Worm (Caenorhabditis elegans) whole organism, early embryonic: Measurements from ENCODE around the gene T12G3.4.

Source experiments
- B0310.2 ChIP-seq: sonication (generic microtip); optimal IDR thresholded peaks from 2 replicates; lab custom pipeline; 2016; ENCODE audit warnings: mild to moderate bottlenecking, missing genetic modification characterization, missing compliant biosample characterization
- F13C5.2 ChIP-seq: sonication (generic microtip); optimal IDR thresholded peaks from 2 replicates; lab custom pipeline; 2017; ENCODE audit warnings: mild to moderate bottlenecking, missing genetic modification characterization, inconsistent platforms, missing compliant biosample characterization
- aly-1 ChIP-seq: sonication (generic microtip); optimal IDR thresholded peaks from 2 replicates; lab custom pipeline; 2016; ENCODE audit warnings: missing genetic modification characterization, missing compliant biosample characterization
- ama-1 ChIP-seq: fragments of 150-350 bp; optimal IDR thresholded peaks from 2 replicates; lab custom pipeline; 2014
- ceh-13 ChIP-seq: fragments of 200-800 bp; sonication (Bioruptor generic); optimal IDR thresholded peaks from 2 replicates; lab custom pipeline; 2018; ENCODE audit warnings: mild to moderate bottlenecking, missing genetic modification characterization, missing compliant biosample characterization
- ceh-36 ChIP-seq: sonication (generic microtip); optimal IDR thresholded peaks from 2 replicates; lab custom pipeline; 2016; ENCODE audit warnings: missing genetic modification characterization, inconsistent platforms, missing compliant biosample characterization
- ets-7 ChIP-seq: sonication (generic microtip); optimal IDR thresholded peaks from 2 replicates; lab custom pipeline; 2016; ENCODE audit warnings: missing genotype, missing genetic modification characterization, missing compliant biosample characterization
- flt-1 ChIP-seq: fragments of 200-800 bp; sonication (Bioruptor generic); IDR thresholded peaks from 2 replicates; pipeline ENCODE4 v1.3.6; 2022; ENCODE audit warnings: missing genetic modification characterization, missing compliant biosample characterization
- hmbx-1 ChIP-seq: sonication (generic microtip); optimal IDR thresholded peaks from 2 replicates; lab custom pipeline; 2016; ENCODE audit warnings: mild to moderate bottlenecking, missing genetic modification characterization, missing compliant biosample characterization
- hmg-4 ChIP-seq: fragments of 200-800 bp; sonication (Bioruptor generic); optimal IDR thresholded peaks from 2 replicates; lab custom pipeline; 2018; ENCODE audit warnings: mild to moderate bottlenecking, missing genetic modification characterization, missing compliant biosample characterization
- hnd-1 ChIP-seq: sonication (generic microtip); optimal IDR thresholded peaks from 2 replicates; lab custom pipeline; 2016; ENCODE audit warnings: missing genetic modification characterization, missing compliant biosample characterization
- pes-1 ChIP-seq: fragments of 200-800 bp; sonication (Bioruptor generic); IDR thresholded peaks from 2 replicates; pipeline ENCODE4 v1.3.6; 2022; ENCODE audit warnings: missing genetic modification reagents, missing genetic modification characterization, missing compliant biosample characterization
- scrt-1 ChIP-seq: fragments of 200-800 bp; sonication (Bioruptor generic); IDR thresholded peaks from 2 replicates; pipeline ENCODE4 v1.3.6; 2022; ENCODE audit warnings: missing genetic modification characterization, missing compliant biosample characterization
- sea-1 ChIP-seq: fragments of 200-800 bp; sonication (Bioruptor generic); conservative IDR thresholded peaks from 2 replicates; pipeline ENCODE4 v1.3.6; 2022; ENCODE audit warnings: missing genetic modification characterization, missing compliant biosample characterization
- tbx-11 ChIP-seq: fragments of 200-800 bp; sonication (Bioruptor generic); IDR thresholded peaks from 2 replicates; pipeline ENCODE4 v1.3.6; 2022; ENCODE audit warnings: missing genetic modification characterization, missing compliant biosample characterization
- tbx-37 ChIP-seq: fragments of 200-800 bp; sonication (Bioruptor generic); conservative IDR thresholded peaks from 2 replicates; pipeline ENCODE4 v1.3.6; 2022; ENCODE audit warnings: missing genetic modification reagents, missing genetic modification characterization, missing compliant biosample characterization
- tra-4 ChIP-seq: sonication (generic microtip); optimal IDR thresholded peaks from 2 replicates; lab custom pipeline; 2017; ENCODE audit warnings: missing genetic modification characterization, missing compliant biosample characterization

T12G3.4 gene

DNA sequence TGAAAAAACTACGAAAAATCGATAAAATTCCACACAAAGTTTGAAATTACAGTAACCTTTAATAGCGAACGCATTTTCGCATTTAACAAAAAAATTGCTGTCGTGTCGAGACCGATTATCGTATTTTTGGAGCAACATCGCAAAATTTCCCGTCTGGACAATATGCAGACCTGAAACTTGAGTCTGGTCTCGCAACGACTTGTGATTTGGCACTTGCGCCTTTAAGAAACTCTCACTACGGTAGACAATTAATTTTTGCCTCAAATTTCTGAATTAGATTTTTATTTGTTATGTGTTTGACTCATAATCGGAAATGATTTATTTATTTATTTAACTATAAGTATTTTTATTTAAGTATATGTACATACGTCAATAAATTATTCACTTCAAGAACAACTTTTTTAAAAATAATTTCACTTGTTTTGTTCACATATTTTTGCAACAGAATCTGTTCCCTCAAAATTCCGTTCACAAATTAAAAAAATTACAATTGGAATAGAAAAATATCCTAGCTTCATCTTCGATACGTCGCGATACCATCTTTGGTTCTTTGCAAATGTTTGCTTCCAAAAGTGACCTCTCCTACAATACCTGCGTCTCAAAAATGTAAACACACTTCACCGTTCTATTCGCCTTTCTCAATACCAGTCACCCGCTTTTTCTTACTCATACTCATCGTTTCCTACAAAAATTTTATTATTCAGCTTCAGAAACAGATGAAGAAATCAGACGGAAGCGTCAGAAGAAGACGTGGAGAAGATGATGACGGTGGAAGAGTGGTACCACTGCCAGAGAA lies at the start of gene T12G3.4:
Gene T12G3.4, plus strand, starts transcription at position 705 of the 796 bp plus-strand sequence.
- no peak for TF ChIP-seq B0310.2
- no peak for TF ChIP-seq flt-1 (GFP tag; lab: Robert Waterston, UW)
- no peak for TF ChIP-seq tbx-11 (GFP tag; lab: Robert Waterston, UW)

DNA sequence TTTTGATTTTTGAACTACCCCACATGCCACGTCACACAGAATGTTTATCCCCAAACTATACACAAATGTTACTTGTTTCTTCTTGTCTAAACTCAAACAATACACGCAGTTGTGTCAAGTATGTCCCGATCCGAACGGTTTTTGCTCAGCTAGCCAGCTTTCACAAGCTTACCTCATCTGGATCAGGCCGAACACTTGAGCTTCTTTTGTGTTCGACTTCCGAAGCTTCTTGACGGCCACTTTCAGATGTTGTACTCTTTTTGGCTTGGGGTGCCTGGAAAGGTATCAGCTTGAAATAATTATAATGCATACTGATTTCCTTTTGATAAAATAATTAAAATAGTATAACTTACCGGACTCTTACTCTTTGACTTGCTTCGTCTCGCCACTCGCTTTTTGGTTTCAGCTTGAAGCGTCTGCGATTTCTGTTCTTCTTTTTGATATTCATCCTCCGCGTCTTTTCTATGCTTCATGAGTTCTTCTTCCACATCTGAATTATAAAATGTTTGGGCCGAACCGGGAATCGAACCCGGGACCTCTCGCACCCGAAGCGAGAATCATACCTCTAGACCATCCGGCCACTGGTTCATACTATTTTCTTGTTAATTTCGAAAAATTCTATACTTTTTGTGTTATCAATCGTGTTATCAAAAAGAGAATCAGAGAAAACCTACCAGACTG lies 42.8 kb upstream of the T12G3.4 start:
- no peak for TF ChIP-seq aly-1
- TF ChIP-seq F13C5.2 (tag; lab: Kevin White, UChicago), result no peak

DNA sequence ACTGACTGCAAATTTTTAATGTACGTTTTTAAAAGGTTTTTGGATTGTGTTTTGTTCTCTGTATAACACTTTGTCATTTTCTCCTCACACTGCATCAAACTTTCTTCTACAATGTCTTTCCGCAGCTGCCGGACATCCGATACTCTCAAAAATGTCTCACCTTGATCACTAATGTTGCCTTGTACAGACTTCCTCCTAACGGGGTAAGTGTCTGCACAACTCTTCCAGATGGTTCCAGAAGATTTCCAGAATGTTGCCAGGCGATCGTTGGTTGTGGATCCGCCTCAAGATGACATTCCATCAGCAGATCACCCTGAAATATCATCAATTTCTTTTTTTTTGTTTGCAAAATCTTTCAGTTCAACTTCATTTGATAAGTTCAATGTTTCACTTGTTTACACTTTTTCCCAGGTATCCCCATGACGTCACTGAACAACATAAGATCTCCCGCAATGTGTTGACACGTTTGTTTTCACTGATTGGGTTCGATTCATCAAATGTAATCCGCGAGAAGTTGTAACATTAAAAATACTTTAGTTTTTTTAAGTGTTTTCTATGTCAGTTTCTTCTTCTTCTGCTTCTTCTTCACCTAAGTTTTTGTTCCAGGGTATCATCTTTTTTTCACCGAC lies 38.9 kb upstream of the T12G3.4 start:
- no peak for TF ChIP-seq aly-1
- TF ChIP-seq scrt-1 (GFP tag; lab: Robert Waterston, UW), result no peak
- TF ChIP-seq ama-1 (lab: Kevin White, UChicago), result no peak
- TF ChIP-seq flt-1 (GFP tag; lab: Robert Waterston, UW), result no peak
- no peak for TF ChIP-seq tra-4
- no peak for TF ChIP-seq ets-7 (tag; lab: Kevin White, UChicago)
- no peak for TF ChIP-seq pes-1
- TF ChIP-seq ceh-36 (tag; lab: Kevin White, UChicago), result no peak
- no peak for TF ChIP-seq sea-1 (GFP tag; lab: Robert Waterston, UW)
- no peak for TF ChIP-seq hmbx-1
- no peak for TF ChIP-seq hnd-1 (tag; lab: Kevin White, UChicago)
- TF ChIP-seq hmg-4 (GFP tag; lab: Kevin White, UChicago), result no peak
- no peak for TF ChIP-seq tbx-11 (GFP tag; lab: Robert Waterston, UW)
- no peak for TF ChIP-seq B0310.2
- no peak for TF ChIP-seq tbx-37 (GFP tag; lab: Robert Waterston, UW)
- no peak for TF ChIP-seq ceh-13
- TF ChIP-seq F13C5.2 (tag; lab: Kevin White, UChicago), result no peak

DNA sequence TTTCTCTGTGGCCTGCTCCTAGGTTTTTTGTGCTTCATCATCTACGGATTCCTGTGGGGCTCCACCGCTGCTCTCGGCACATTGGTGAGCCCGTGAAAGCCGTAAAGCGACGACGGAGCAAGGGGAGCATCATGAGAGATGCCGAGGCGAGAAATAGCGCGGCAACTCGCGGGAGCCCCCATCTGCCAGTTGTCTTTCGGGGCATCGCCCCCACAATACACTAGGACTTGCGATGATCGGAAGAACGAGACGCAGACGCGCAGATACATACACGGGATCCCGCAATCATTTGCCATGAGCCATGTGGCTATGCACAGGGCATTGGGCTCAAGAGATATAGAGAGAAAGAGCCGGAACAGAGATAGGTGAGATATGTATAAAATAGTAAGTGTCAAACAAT lies 37.7 kb upstream of the T12G3.4 start:
- TF ChIP-seq scrt-1 (GFP tag; lab: Robert Waterston, UW) (0 out of 2 replicates have a peak, but pooled peaks have one; percentile 6), ets-7 (tag; lab: Kevin White, UChicago) (no peak), ceh-13 (no peak), F13C5.2 (tag; lab: Kevin White, UChicago) (no peak)

- TF ChIP-seq hmg-4 (GFP tag; lab: Kevin White, UChicago), result no peak
- no peak for TF ChIP-seq F13C5.2 (tag; lab: Kevin White, UChicago)
- TF ChIP-seq ceh-36 (tag; lab: Kevin White, UChicago), result no peak
- no peak for TF ChIP-seq hnd-1 (tag; lab: Kevin White, UChicago)
- TF ChIP-seq B0310.2, result no peak
- TF ChIP-seq flt-1 (GFP tag; lab: Robert Waterston, UW), result no peak
- TF ChIP-seq pes-1, result no peak
- no peak for TF ChIP-seq tra-4
- TF ChIP-seq tbx-11 (GFP tag; lab: Robert Waterston, UW), result no peak
- no peak for TF ChIP-seq ama-1 (lab: Kevin White, UChicago)
- TF ChIP-seq ceh-13, result no peak
- no peak for TF ChIP-seq hmbx-1
- no peak for TF ChIP-seq scrt-1 (GFP tag; lab: Robert Waterston, UW)
- no peak for TF ChIP-seq aly-1
- TF ChIP-seq ets-7 (tag; lab: Kevin White, UChicago), result no peak
- TF ChIP-seq tbx-37 (GFP tag; lab: Robert Waterston, UW), result no peak
- no peak for TF ChIP-seq sea-1 (GFP tag; lab: Robert Waterston, UW)
Observed at ce11 chrIV:12010859-12011258, 37.2 kb upstream of the T12G3.4 start, which contains the start of the genes ZK617.26 and unc-22. TSS of gene ZK617.26 (minus strand) at chrIV:12010959. TSS of gene unc-22 (minus strand) at chrIV:12011007.

DNA sequence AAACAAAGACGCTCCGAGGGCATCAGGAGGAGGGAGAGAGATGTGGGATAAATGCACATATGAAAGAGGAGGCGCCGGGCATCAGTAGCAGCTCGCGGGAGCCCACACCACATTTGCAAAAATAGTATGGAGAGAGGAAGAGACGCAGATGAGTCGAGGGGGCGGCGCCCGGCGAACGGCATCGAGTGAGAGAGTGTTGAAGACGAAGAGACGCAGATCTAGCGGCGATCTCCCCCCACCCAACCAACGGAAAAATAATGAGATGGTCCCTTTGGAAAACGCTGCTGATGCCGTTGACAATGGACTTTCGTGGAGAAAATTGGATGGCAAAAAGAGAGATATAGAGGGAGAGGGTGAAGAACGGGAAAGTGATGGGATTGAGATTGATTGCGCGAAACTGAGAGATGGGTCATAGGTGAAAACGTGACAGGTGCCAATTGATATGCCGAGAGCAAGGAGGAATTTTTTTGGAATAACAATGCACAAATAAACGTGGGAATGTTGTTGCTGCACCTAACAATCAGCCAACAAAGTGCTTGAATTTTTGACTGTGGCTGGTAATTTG lies 35.5 kb upstream of the T12G3.4 start:
- TF ChIP-seq ets-7 (tag; lab: Kevin White, UChicago) (no peak), ceh-36 (tag; lab: Kevin White, UChicago) (no peak), scrt-1 (GFP tag; lab: Robert Waterston, UW) (no peak), tbx-11 (GFP tag; lab: Robert Waterston, UW) (no peak), hmg-4 (GFP tag; lab: Kevin White, UChicago) (no peak), ceh-13 (no peak)

ce11 chrIV:12013120-12013519 lies 34.9 kb upstream of the T12G3.4 start, which contains the start of gene spe-17:
TSS of gene spe-17 (plus strand) at chrIV:12013420.
- TF ChIP-seq pes-1 (no peak), ama-1 (lab: Kevin White, UChicago) (no peak), flt-1 (GFP tag; lab: Robert Waterston, UW) (no peak), tbx-37 (GFP tag; lab: Robert Waterston, UW) (no peak), sea-1 (GFP tag; lab: Robert Waterston, UW) (no peak), ets-7 (tag; lab: Kevin White, UChicago) (no peak), aly-1 (no peak), tbx-11 (GFP tag; lab: Robert Waterston, UW) (no peak), hnd-1 (tag; lab: Kevin White, UChicago) (no peak), B0310.2 (no peak)
